Worm (Caenorhabditis elegans) whole organism, late embryonic: ENCODE measurements around the gene ugt-61.

Experiments used
- C08G9.2 ChIP-seq: sonication (generic microtip); optimal IDR thresholded peaks from 2 replicates; lab custom pipeline; 2016; ENCODE audit warnings: mild to moderate bottlenecking, missing genetic modification characterization, moderate library complexity, missing compliant biosample characterization
- C38D4.7 ChIP-seq: fragments of 200-800 bp; sonication (Bioruptor generic); optimal IDR thresholded peaks from 2 replicates; lab custom pipeline; 2018; ENCODE audit warnings: mild to moderate bottlenecking, missing genetic modification characterization, moderate library complexity, missing compliant biosample characterization
- F13H6.1 ChIP-seq: sonication (generic microtip); optimal IDR thresholded peaks from 2 replicates; lab custom pipeline; 2016; ENCODE audit warnings: missing genetic modification characterization, missing compliant biosample characterization
- K02D7.2 ChIP-seq: sonication (generic microtip); optimal IDR thresholded peaks from 2 replicates; lab custom pipeline; 2017; ENCODE audit warnings: mild to moderate bottlenecking, missing genetic modification characterization, missing compliant biosample characterization
- K09A11.1 ChIP-seq: sonication (generic microtip); optimal IDR thresholded peaks from 2 replicates; lab custom pipeline; 2017; ENCODE audit warnings: antibody characterized with exemption, mild to moderate bottlenecking, missing genetic modification characterization, missing compliant biosample characterization; ENCODE audit not compliant: insufficient read depth
- ceh-2 ChIP-seq: sonication (generic microtip); optimal IDR thresholded peaks from 2 replicates; lab custom pipeline; 2016; ENCODE audit warnings: missing genotype, missing genetic modification characterization, missing compliant biosample characterization
- ceh-22 ChIP-seq: sonication (generic microtip); optimal IDR thresholded peaks from 2 replicates; lab custom pipeline; 2017; ENCODE audit warnings: missing biosample characterization, missing genetic modification characterization
- ceh-24 ChIP-seq: sonication (generic microtip); optimal IDR thresholded peaks from 2 replicates; lab custom pipeline; 2016; ENCODE audit warnings: mild to moderate bottlenecking, missing genetic modification characterization, missing compliant biosample characterization
- ceh-34 ChIP-seq: sonication (generic microtip); optimal IDR thresholded peaks from 2 replicates; lab custom pipeline; 2016; ENCODE audit warnings: mild to moderate bottlenecking, missing genetic modification characterization, missing compliant biosample characterization
- ceh-48 ChIP-seq: sonication (generic microtip); optimal IDR thresholded peaks from 2 replicates; lab custom pipeline; 2016; ENCODE audit warnings: missing genetic modification characterization, inconsistent platforms, missing compliant biosample characterization
- ceh-6 ChIP-seq: fragments of 200-800 bp; sonication (Bioruptor generic); optimal IDR thresholded peaks from 2 replicates; lab custom pipeline; 2018; ENCODE audit warnings: mild to moderate bottlenecking, missing genetic modification characterization, missing compliant biosample characterization
- che-1 ChIP-seq: sonication (generic microtip); optimal IDR thresholded peaks from 2 replicates; lab custom pipeline; 2016; ENCODE audit warnings: mild to moderate bottlenecking, missing genetic modification characterization, missing compliant biosample characterization
- dmd-4 ChIP-seq: sonication (generic microtip); optimal IDR thresholded peaks from 2 replicates; lab custom pipeline; 2016; ENCODE audit warnings: borderline replicate concordance, missing genetic modification characterization, missing compliant biosample characterization
- elt-4 ChIP-seq: sonication (generic microtip); optimal IDR thresholded peaks from 2 replicates; lab custom pipeline; 2016; ENCODE audit warnings: missing genetic modification characterization, missing compliant biosample characterization
- fax-1 ChIP-seq: sonication (generic microtip); optimal IDR thresholded peaks from 2 replicates; lab custom pipeline; 2016; ENCODE audit warnings: missing genotype, missing genetic modification characterization, missing compliant biosample characterization
- fkh-10 ChIP-seq: fragments of 150-350 bp; optimal IDR thresholded peaks from 2 replicates; lab custom pipeline; 2014; ENCODE audit warnings: missing biosample characterization, missing genetic modification reagents, missing genetic modification characterization
- fkh-6 ChIP-seq: sonication (generic microtip); optimal IDR thresholded peaks from 2 replicates; lab custom pipeline; 2016; ENCODE audit warnings: missing genetic modification characterization, missing compliant biosample characterization
- gmeb-2 ChIP-seq: sonication (generic microtip); optimal IDR thresholded peaks from 2 replicates; lab custom pipeline; 2016; ENCODE audit warnings: missing genetic modification characterization, inconsistent platforms, missing compliant biosample characterization
- hlh-15 ChIP-seq: sonication (generic microtip); optimal IDR thresholded peaks from 2 replicates; lab custom pipeline; 2016; ENCODE audit warnings: missing genetic modification characterization, missing compliant biosample characterization
- lim-6 ChIP-seq: sonication (generic microtip); optimal IDR thresholded peaks from 2 replicates; lab custom pipeline; 2016; ENCODE audit warnings: missing genetic modification characterization, missing compliant biosample characterization
- lin-11 ChIP-seq: fragments of 200-800 bp; sonication (Bioruptor generic); optimal IDR thresholded peaks from 2 replicates; lab custom pipeline; 2018; ENCODE audit warnings: mild to moderate bottlenecking, missing genetic modification characterization, missing compliant biosample characterization
- madf-2 ChIP-seq: sonication (generic microtip); optimal IDR thresholded peaks from 2 replicates; lab custom pipeline; 2017; ENCODE audit warnings: missing genetic modification characterization, missing compliant biosample characterization
- nhr-11 ChIP-seq: fragments of 150-350 bp; optimal IDR thresholded peaks from 2 replicates; lab custom pipeline; 2014; ENCODE audit warnings: missing biosample characterization, missing genetic modification characterization
- nhr-232 ChIP-seq: sonication (generic microtip); optimal IDR thresholded peaks from 2 replicates; lab custom pipeline; 2016; ENCODE audit warnings: missing genetic modification characterization, missing compliant biosample characterization
- npax-4 ChIP-seq: sonication (generic microtip); optimal IDR thresholded peaks from 2 replicates; lab custom pipeline; 2016; ENCODE audit warnings: missing genetic modification characterization, missing compliant biosample characterization
- pha-2 ChIP-seq: sonication (generic microtip); optimal IDR thresholded peaks from 2 replicates; lab custom pipeline; 2017; ENCODE audit warnings: mild to moderate bottlenecking, missing genetic modification characterization, missing compliant biosample characterization
- ref-2 ChIP-seq: sonication (generic microtip); optimal IDR thresholded peaks from 2 replicates; lab custom pipeline; 2016; ENCODE audit warnings: missing genetic modification characterization, missing compliant biosample characterization
- sdc-2 ChIP-seq: sonication (generic microtip); optimal IDR thresholded peaks from 2 replicates; lab custom pipeline; 2016; ENCODE audit warnings: missing genotype, missing genetic modification characterization, missing compliant biosample characterization
- sox-2 ChIP-seq: fragments of 200-800 bp; sonication (Bioruptor generic); IDR thresholded peaks from 2 replicates; pipeline ENCODE4 v1.3.6; 2022; ENCODE audit warnings: missing genetic modification reagents, missing genetic modification characterization, missing compliant biosample characterization
- sox-4 ChIP-seq: sonication (generic microtip); optimal IDR thresholded peaks from 2 replicates; lab custom pipeline; 2017; ENCODE audit warnings: mild to moderate bottlenecking, missing genetic modification characterization, inconsistent platforms, missing compliant biosample characterization
- ttx-3 ChIP-seq: sonication (generic microtip); optimal IDR thresholded peaks from 2 replicates; lab custom pipeline; 2016; ENCODE audit warnings: missing genetic modification reagents, missing genetic modification characterization, missing compliant biosample characterization
- unc-86 ChIP-seq: sonication (generic microtip); optimal IDR thresholded peaks from 2 replicates; lab custom pipeline; 2016; ENCODE audit warnings: missing genetic modification characterization, missing compliant biosample characterization
- zip-5 ChIP-seq: sonication (generic microtip); optimal IDR thresholded peaks from 2 replicates; lab custom pipeline; 2016; ENCODE audit warnings: missing genetic modification characterization, missing compliant biosample characterization

ugt-61 gene

ce11 chrV:4787166-4787565 is 44.9 kb downstream of the ugt-61 start, which contains the start of gene R02F11.9:
Gene R02F11.9, plus strand, starts transcription at chrV:4787466.
- TF ChIP-seq nhr-11: no peak
- no peak for TF ChIP-seq ceh-6
- TF ChIP-seq ceh-22 (tag; lab: Kevin White, UChicago): no peak
- no peak for TF ChIP-seq ceh-2 (tag; lab: Kevin White, UChicago)
- TF ChIP-seq unc-86 (tag; lab: Kevin White, UChicago): no peak
- TF ChIP-seq fkh-10 (GFP tag; lab: Kevin White, UChicago): no peak
- no peak for TF ChIP-seq dmd-4
- TF ChIP-seq F13H6.1: no peak

DNA sequence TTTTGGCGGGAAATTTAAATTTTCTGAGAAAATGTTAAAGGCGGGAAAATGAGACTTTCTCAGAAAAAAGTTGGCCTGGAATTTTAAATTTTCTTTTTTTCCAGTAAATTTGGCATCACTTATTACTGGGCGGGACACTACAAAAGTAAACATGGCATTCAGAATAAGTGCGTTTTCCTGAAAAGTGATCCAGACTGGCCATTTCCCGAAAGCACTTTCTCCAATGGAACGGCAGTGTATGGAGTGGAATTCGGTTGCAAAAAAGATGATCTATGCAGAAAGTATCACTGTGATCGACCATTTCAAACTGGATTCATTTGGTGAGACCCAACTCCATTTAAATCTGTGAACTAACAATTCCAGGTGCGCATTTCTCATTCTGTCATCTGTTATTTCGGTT is 45.6 kb downstream of the ugt-61 start:
- no peak for TF ChIP-seq fax-1
- no peak for TF ChIP-seq gmeb-2
- no peak for TF ChIP-seq dmd-4
- no peak for TF ChIP-seq sdc-2 (tag; lab: Kevin White, UChicago)
- TF ChIP-seq ceh-6: no peak
- TF ChIP-seq C38D4.7 (GFP tag; lab: Kevin White, UChicago): no peak
- TF ChIP-seq zip-5: no peak
- no peak for TF ChIP-seq K09A11.1 (tag; lab: Kevin White, UChicago)
- TF ChIP-seq C08G9.2 (tag; lab: Kevin White, UChicago): no peak
- no peak for TF ChIP-seq che-1 (tag; lab: Kevin White, UChicago)
- no peak for TF ChIP-seq madf-2 (tag; lab: Kevin White, UChicago)
- no peak for TF ChIP-seq hlh-15 (tag; lab: Kevin White, UChicago)
- no peak for TF ChIP-seq npax-4 (tag; lab: Kevin White, UChicago)
- no peak for TF ChIP-seq lin-11 (tag; lab: Kevin White, UChicago)
- no peak for TF ChIP-seq nhr-232
- no peak for TF ChIP-seq ceh-24 (tag; lab: Kevin White, UChicago)
- TF ChIP-seq pha-2 (tag; lab: Kevin White, UChicago): no peak
- TF ChIP-seq sox-2 (GFP tag; lab: Robert Waterston, UW): no peak

DNA sequence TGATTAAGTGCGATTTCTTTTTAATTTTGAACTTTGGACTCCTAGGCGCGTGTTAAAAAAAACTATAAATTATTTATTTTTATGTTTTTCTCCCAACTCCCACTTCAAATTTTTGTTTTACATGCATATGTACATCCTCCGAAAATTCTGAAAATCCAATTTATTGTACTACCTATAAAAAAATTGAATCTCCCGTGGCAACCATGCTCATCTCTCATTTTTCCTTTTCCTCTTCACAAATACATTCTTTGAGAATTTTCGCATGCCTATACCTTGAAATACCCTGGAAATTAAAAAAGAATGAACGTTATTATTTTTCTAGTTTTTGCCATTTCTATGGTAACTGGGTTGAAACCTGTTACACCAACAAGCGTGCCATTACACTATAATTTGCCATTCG is 46.6 kb downstream of the ugt-61 start, which contains the start of gene R02F11.10:
TSS of gene R02F11.10 (plus strand) at position 301 of the 400 bp plus-strand sequence.
- TF ChIP-seq gmeb-2 (no peak), lin-11 (tag; lab: Kevin White, UChicago) (no peak), ceh-34 (tag; lab: Kevin White, UChicago) (no peak), pha-2 (tag; lab: Kevin White, UChicago) (no peak), F13H6.1 (no peak), nhr-232 (no peak), elt-4 (tag; lab: Kevin White, UChicago) (no peak), C38D4.7 (GFP tag; lab: Kevin White, UChicago) (no peak), ttx-3 (tag; lab: Kevin White, UChicago) (no peak), zip-5 (no peak), ceh-48 (tag; lab: Kevin White, UChicago) (no peak), dmd-4 (no peak), sdc-2 (tag; lab: Kevin White, UChicago) (no peak)
- TF ChIP-seq, all 69 proteins: peak for 0

DNA sequence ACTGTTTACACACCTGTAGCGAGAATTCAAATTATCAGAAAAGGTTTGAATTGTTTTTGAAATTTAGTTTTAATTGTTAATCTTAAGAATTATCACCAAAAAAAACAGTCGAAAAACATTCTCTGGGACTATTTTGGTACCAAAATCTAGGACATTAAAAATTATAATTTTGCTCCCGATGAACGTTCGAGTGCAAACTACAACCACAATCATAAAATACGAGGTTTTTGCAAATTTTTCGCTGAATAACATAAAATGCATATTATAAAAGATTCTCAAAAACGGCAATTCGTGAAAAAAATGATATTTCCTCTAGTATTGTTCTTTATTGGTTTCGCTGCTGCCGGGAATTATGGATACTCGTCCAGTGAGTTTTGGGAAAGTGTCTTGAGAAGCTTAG is 48.1 kb downstream of the ugt-61 start, which contains the start of gene R02F11.12:
TSS of gene R02F11.12 (plus strand) at position 301 of the 400 bp plus-strand sequence.
- TF ChIP-seq ceh-6 (no peak), nhr-11 (no peak), ref-2 (no peak)

- TF ChIP-seq sox-4 (tag; lab: Kevin White, UChicago) (no peak), fkh-6 (tag; lab: Kevin White, UChicago) (no peak), lim-6 (tag; lab: Kevin White, UChicago) (no peak), ttx-3 (tag; lab: Kevin White, UChicago) (no peak), fkh-10 (GFP tag; lab: Kevin White, UChicago) (no peak)
Observed at ce11 chrV:4791569-4791968, 49.3 kb downstream of the ugt-61 start, which contains the start of gene R02F11.11. Gene R02F11.11, plus strand, starts transcription at chrV:4791869.

DNA sequence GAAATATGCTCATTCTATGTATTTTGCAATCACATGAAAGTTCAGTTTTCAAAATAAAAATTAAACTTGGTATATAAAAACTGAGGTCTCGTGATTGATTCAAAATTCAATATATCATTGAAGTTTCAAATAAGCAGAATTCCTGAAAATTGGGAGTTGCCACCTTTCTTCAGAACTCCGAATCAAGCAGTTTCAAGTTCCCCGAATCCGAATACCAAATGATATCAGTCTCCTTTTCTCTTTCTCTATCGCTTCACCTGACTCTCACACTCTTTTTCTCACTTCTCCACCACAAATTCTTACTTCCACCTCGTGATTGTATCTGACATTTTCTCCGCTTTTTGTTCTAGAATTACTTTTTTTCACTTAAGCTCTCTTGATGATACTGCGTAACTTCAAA is 52.1 kb downstream of the ugt-61 start, which contains the start of gene R02F11.2:
TSS of gene R02F11.2 (plus strand) at position 292 of the 400 bp plus-strand sequence.
- TF ChIP-seq K02D7.2 (tag; lab: Kevin White, UChicago): no peak
